Worm (Caenorhabditis elegans): ENCODE data around the gene srx-43.

DNA sequence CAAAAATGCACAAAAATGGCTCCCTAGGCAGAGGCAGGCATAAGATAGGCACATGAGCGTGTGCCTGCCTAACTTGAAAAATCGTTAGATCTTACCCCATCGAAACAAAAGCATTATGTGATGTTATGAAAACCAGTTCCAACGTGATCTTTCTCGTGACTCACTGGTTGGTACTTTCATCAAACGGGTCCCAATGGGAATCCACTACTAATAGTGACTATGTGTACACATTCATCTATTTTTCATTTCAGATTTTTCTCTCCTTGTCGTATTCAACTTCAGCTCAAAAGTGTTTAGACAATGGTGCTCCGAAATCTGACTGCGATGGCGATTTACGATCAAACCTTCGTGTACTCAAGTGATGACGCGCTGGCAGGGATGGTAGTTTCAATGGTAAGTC, at the start of gene srx-43:
- TF ChIP-seq ceh-19 (GFP tag; optimal IDR thresholded peaks at IDR 0.05) (no peak), ama-1 (optimal IDR thresholded peaks at IDR 0.05) (no peak), che-1 (tag; optimal IDR thresholded peaks at IDR 0.05) (no peak), elt-4 (tag; optimal IDR thresholded peaks at IDR 0.05) (no peak), ceh-6 (GFP tag; optimal IDR thresholded peaks at IDR 0.05) (no peak), rnt-1 (tag; optimal IDR thresholded peaks at IDR 0.05) (no peak), F13H6.1 (tag; optimal IDR thresholded peaks at IDR 0.05) (no peak), madf-2 (tag; optimal IDR thresholded peaks at IDR 0.05) (no peak), sox-4 (tag; optimal IDR thresholded peaks at IDR 0.05) (no peak), K02D7.2 (tag; optimal IDR thresholded peaks at IDR 0.05) (no peak), ttx-3 (tag; optimal IDR thresholded peaks at IDR 0.05) (no peak), ceh-18 (tag; optimal IDR thresholded peaks at IDR 0.05) (no peak)
